Worm (Caenorhabditis elegans): ENCODE measurements around the gene F46G11.2.

The F46G11.2 gene

DNA sequence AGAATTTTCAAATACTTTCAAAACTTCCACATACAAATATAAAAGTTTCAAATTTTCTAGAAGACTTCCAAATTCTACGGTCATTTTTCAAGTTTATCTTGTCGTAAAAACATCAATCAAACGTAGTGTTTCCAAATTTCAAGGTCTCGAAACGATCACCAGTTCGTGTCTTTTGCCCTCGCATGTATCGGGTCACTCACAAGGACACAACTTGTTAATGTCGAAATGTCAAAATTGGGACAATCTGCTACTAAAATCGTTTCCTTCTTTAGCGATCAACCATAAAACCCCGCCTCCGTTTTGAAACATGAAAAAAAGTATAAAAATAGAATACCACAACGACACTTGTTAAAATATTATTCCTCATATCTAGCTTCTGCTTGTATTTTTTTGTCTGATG, 15.5 kb downstream of the F46G11.2 start:
- no peak for TF ChIP-seq skn-1 (tag; optimal IDR thresholded peaks at IDR 0.05)
- peak; percentile 91 for TF ChIP-seq nhr-25 (tag; optimal IDR thresholded peaks at IDR 0.05)
- peak; percentile 24 for TF ChIP-seq nhr-23 (tag; optimal IDR thresholded peaks at IDR 0.05)
- TF ChIP-seq unc-62 (GFP tag; optimal IDR thresholded peaks at IDR 0.05) = peak; percentile 46
- TF ChIP-seq ztf-4 (tag; optimal IDR thresholded peaks at IDR 0.05) = no peak

DNA sequence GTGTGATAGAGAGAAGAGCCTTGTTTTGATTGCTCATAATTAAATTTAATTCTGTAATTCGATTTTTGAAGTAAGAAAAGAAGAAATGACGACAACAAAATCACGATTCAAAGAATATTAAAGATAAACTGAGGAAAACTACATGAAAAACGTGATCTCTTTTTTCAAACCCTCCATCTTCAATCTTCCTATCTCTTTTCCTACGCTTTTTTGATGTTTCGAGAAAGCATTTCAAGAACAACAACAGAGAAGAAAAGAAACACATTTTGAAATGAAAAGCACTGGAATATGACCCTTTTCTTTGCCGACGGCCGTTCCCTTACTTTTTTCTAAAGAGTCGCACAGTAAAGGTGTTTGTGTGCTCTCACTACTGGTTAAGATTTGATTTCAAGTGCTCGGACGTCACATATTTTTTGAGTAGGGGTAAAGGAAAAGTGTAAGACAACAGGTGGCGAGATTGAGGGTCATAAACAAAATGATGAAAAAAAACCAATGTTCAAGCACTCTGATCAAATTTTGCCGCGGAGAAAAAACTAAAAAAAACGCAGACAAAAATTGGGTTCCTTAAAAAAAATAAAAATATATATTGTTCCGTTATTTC, 18.0 kb downstream of the F46G11.2 start, which contains the start of gene F13D11.3:
Gene F13D11.3, minus strand, starts transcription at position 51 of the 601 bp plus-strand sequence.
- no peak for TF ChIP-seq nhr-28 (tag; optimal IDR thresholded peaks at IDR 0.05)
- TF ChIP-seq nfya-1 (tag; optimal IDR thresholded peaks at IDR 0.05; ENCODE audit: insufficient read depth) = peak; percentile 2
- peak; percentile 40 for TF ChIP-seq pha-4 (tag; optimal IDR thresholded peaks at IDR 0.05)
- no peak for TF ChIP-seq ceh-16 (tag; optimal IDR thresholded peaks at IDR 0.05)
- TF ChIP-seq lsy-12 (tag; optimal IDR thresholded peaks at IDR 0.05) = no peak
- no peak for TF ChIP-seq sea-2 (GFP tag; optimal IDR thresholded peaks at IDR 0.05)

DNA sequence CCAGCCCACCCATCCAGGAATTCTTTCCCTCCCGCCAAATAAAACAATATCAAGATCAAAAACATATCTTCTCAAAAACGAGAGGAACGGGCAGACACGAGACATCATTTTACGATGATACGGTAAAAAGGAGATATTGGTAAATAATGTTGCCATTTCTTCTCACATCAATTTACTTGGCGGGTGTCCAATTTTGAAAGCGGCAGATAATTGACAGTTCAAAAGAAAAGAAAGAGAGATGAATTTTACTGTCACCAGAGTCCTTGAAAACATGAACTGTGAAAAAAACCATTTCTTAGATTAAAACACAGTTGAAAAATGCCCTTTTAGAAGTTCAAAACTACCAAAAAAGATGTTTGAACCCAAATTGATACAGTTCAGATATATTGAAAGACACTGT, 22.7 kb downstream of the F46G11.2 start:
- TF ChIP-seq skn-1 (tag; optimal IDR thresholded peaks at IDR 0.05) (no peak), elt-1 (tag; optimal IDR thresholded peaks at IDR 0.05) (peak; percentile 9), mdl-1 (tag; optimal IDR thresholded peaks at IDR 0.05) (peak; percentile 17), nhr-25 (tag; optimal IDR thresholded peaks at IDR 0.05) (peak; percentile 85), ZK546.5 (tag; optimal IDR thresholded peaks at IDR 0.05) (no peak), nhr-43 (tag; optimal IDR thresholded peaks at IDR 0.05; ENCODE audit: poor library complexity, severe bottlenecking) (no peak)

DNA sequence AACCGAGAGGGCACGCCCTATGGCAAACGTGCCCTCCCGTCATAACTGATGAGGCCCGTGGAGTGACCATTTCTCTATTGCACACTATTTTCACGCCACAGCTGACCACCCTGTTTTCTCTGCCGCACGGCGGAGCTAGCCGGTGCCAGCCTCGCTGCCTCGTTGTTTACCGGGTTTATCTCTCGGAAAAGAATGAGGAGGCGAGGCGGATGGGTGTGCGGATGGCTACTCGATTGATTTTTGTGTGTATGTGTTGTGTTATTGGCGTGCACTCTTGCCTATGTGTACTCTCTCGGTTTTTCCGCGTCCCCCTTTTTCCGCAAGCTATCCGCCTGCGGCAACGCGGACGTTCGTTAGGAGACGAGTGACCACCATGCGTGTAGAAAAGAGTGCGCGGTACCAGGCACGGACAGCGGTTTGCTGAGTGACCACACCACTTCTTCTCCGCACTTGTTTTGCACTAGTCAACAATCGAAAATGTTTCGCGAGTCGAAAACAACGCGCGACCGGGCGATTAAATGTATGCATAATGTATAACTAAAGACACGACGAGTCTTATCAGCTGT, 24.1 kb downstream of the F46G11.2 start:
- TF ChIP-seq zag-1 (tag; optimal IDR thresholded peaks at IDR 0.05) = no peak
- TF ChIP-seq pha-4 (tag; optimal IDR thresholded peaks at IDR 0.05) = peak; percentile 75
- peak; percentile 72 for TF ChIP-seq fkh-2 (tag; optimal IDR thresholded peaks at IDR 0.05)
- peak; percentile 54 for TF ChIP-seq fkh-10 (GFP tag; optimal IDR thresholded peaks at IDR 0.05)
- no peak for TF ChIP-seq ama-1 (optimal IDR thresholded peaks at IDR 0.05)
- TF ChIP-seq skn-1 (tag; optimal IDR thresholded peaks at IDR 0.05) = no peak
- TF ChIP-seq hmg-11 (tag; optimal IDR thresholded peaks at IDR 0.05) = peak; percentile 83
- TF ChIP-seq nhr-28 (tag; optimal IDR thresholded peaks at IDR 0.05) = no peak
- TF ChIP-seq fos-1 (tag; optimal IDR thresholded peaks at IDR 0.05) = peak; percentile 70
- TF ChIP-seq jun-1 (tag; optimal IDR thresholded peaks at IDR 0.05) = peak; percentile 5
- TF ChIP-seq nfya-1 (tag; optimal IDR thresholded peaks at IDR 0.05; ENCODE audit: insufficient read depth) = peak; percentile 87
- TF ChIP-seq mdl-1 (tag; optimal IDR thresholded peaks at IDR 0.05) = peak; percentile 45
- TF ChIP-seq unc-39 (tag; optimal IDR thresholded peaks at IDR 0.05) = no peak
- no peak for TF ChIP-seq ceh-9 (tag; optimal IDR thresholded peaks at IDR 0.05)
- TF ChIP-seq ceh-16 (tag; optimal IDR thresholded peaks at IDR 0.05) = no peak
- TF ChIP-seq pqm-1 (tag; optimal IDR thresholded peaks at IDR 0.05) = peak; percentile 24
- TF ChIP-seq ceh-82 (tag; optimal IDR thresholded peaks at IDR 0.05) = no peak
- TF ChIP-seq ztf-4 (tag; optimal IDR thresholded peaks at IDR 0.05) = no peak
- TF ChIP-seq nhr-11 (tag; optimal IDR thresholded peaks at IDR 0.05) = peak; percentile 54
- TF ChIP-seq eor-1 (tag; optimal IDR thresholded peaks at IDR 0.05) = no peak
- TF ChIP-seq nhr-237 (tag; optimal IDR thresholded peaks at IDR 0.05) = no peak
- TF ChIP-seq nhr-67 (tag; optimal IDR thresholded peaks at IDR 0.05) = no peak
- TF ChIP-seq egl-27 (tag; optimal IDR thresholded peaks at IDR 0.05) = no peak
- no peak for TF ChIP-seq nhr-12 (tag; optimal IDR thresholded peaks at IDR 0.05)
- peak; percentile 3 for TF ChIP-seq R02D3.7 (tag; optimal IDR thresholded peaks at IDR 0.05)
- TF ChIP-seq elt-1 (tag; optimal IDR thresholded peaks at IDR 0.05) = no peak
- peak; percentile 79 for TF ChIP-seq tbx-2 (tag; optimal IDR thresholded peaks at IDR 0.05)
- no peak for TF ChIP-seq ZK546.5 (tag; optimal IDR thresholded peaks at IDR 0.05)
- TF ChIP-seq sea-2 (GFP tag; optimal IDR thresholded peaks at IDR 0.05) = peak; percentile 99
- peak; percentile 89 for TF ChIP-seq nhr-43 (tag; optimal IDR thresholded peaks at IDR 0.05; ENCODE audit: poor library complexity, severe bottlenecking)
- peak; percentile 69 for TF ChIP-seq unc-62 (GFP tag; optimal IDR thresholded peaks at IDR 0.05)
- peak; percentile 73 for TF ChIP-seq ceh-28 (tag; optimal IDR thresholded peaks at IDR 0.05)
- TF ChIP-seq egl-5 (tag; optimal IDR thresholded peaks at IDR 0.05) = peak; percentile 94
- no peak for TF ChIP-seq lin-15B (tag; optimal IDR thresholded peaks at IDR 0.05)
- TF ChIP-seq nhr-77 (tag; optimal IDR thresholded peaks at IDR 0.05) = no peak
- peak; percentile 80 for TF ChIP-seq lin-39 (tag; optimal IDR thresholded peaks at IDR 0.05)
- peak; percentile 48 for TF ChIP-seq nhr-23 (tag; optimal IDR thresholded peaks at IDR 0.05)
- TF ChIP-seq mml-1 (tag; optimal IDR thresholded peaks at IDR 0.05) = no peak
- TF ChIP-seq elt-2 (tag; optimal IDR thresholded peaks at IDR 0.05) = peak; percentile 19
- TF ChIP-seq daf-12 (tag; optimal IDR thresholded peaks at IDR 0.05) = no peak

All from whole organism, L3 larva.